Fruit fly (Drosophila melanogaster) whole organism, prepupa: ENCODE data around the gene hyd.

ENCODE experiments used
- Blimp-1 ChIP-seq: fragments of 200-800 bp; sonication (Bioruptor generic); optimal IDR thresholded peaks from 3 replicates; lab custom pipeline; 2017; ENCODE audit warnings: missing biosample characterization, missing genetic modification characterization, mild to moderate bottlenecking, moderate library complexity, missing genetic modification reagents
- CG10631 ChIP-seq: fragments of 200-800 bp; sonication (Bioruptor generic); optimal IDR thresholded peaks from 2 replicates; lab custom pipeline; 2016; ENCODE audit warnings: missing biosample characterization, missing genetic modification characterization
- CG10669 ChIP-seq: fragments of 200-800 bp; sonication (Bioruptor generic); optimal IDR thresholded peaks from 3 replicates; lab custom pipeline; 2018; ENCODE audit warnings: missing biosample characterization, mild to moderate bottlenecking, missing genetic modification characterization, moderate library complexity
- CG11294 ChIP-seq: fragments of 200-800 bp; sonication (Bioruptor generic); IDR thresholded peaks from 2 replicates; pipeline ENCODE4 v1.3.6; 2022; ENCODE audit warnings: missing biosample characterization, missing genetic modification characterization
- CG11762 ChIP-seq: fragments of 200-800 bp; sonication (Bioruptor generic); optimal IDR thresholded peaks from 3 replicates; lab custom pipeline; 2016; ENCODE audit warnings: missing biosample characterization, missing genetic modification characterization; ENCODE audit not compliant: insufficient read depth
- CG15336 ChIP-seq: fragments of 200-800 bp; sonication (Bioruptor generic); IDR thresholded peaks from 2 replicates; pipeline ENCODE4 v1.3.6; 2022; ENCODE audit warnings: missing biosample characterization, missing genetic modification characterization
- CG3032 ChIP-seq: fragments of 200-800 bp; optimal IDR thresholded peaks from 2 replicates; lab custom pipeline; 2019; ENCODE audit warnings: missing biosample characterization, mild to moderate bottlenecking, missing genetic modification characterization, moderate library complexity
- CG31627 ChIP-seq: fragments of 200-800 bp; sonication (Bioruptor generic); optimal IDR thresholded peaks from 3 replicates; lab custom pipeline; 2016; ENCODE audit warnings: missing biosample characterization, missing genetic modification characterization
- CG32006 ChIP-seq: fragments of 200-800 bp; sonication (Bioruptor generic); optimal IDR thresholded peaks from 3 replicates; lab custom pipeline; 2017; ENCODE audit warnings: missing biosample characterization, mild to moderate bottlenecking, missing genetic modification characterization
- CG34406 ChIP-seq: fragments of 200-800 bp; sonication (Bioruptor generic); optimal IDR thresholded peaks from 3 replicates; lab custom pipeline; 2016; ENCODE audit warnings: missing biosample characterization, missing genetic modification characterization
- CG3919 ChIP-seq: fragments of 200-800 bp; sonication (Bioruptor generic); optimal IDR thresholded peaks from 3 replicates; lab custom pipeline; 2016; ENCODE audit warnings: missing biosample characterization, missing genetic modification characterization
- CG4318 ChIP-seq: fragments of 200-800 bp; sonication (Bioruptor generic); optimal IDR thresholded peaks from 3 replicates; lab custom pipeline; 2017; ENCODE audit warnings: missing biosample characterization, mild to moderate bottlenecking, missing genetic modification characterization
- CG6163 ChIP-seq: fragments of 200-800 bp; sonication (Bioruptor generic); IDR thresholded peaks from 3 replicates; pipeline ENCODE4 v1.3.6; 2022; ENCODE audit warnings: missing biosample characterization, missing genetic modification characterization
- CG6276 ChIP-seq: fragments of 200-800 bp; sonication (Bioruptor generic); optimal IDR thresholded peaks from 2 replicates; lab custom pipeline; 2017; ENCODE audit warnings: missing biosample characterization, mild to moderate bottlenecking, missing genetic modification characterization
- CG6792 ChIP-seq: fragments of 200-800 bp; sonication (Bioruptor generic); optimal IDR thresholded peaks from 3 replicates; lab custom pipeline; 2016; ENCODE audit warnings: missing biosample characterization, missing genetic modification characterization
- CG6808 ChIP-seq: fragments of 200-800 bp; sonication (Bioruptor generic); optimal IDR thresholded peaks from 3 replicates; lab custom pipeline; 2017; ENCODE audit warnings: missing biosample characterization, missing genetic modification characterization, mild to moderate bottlenecking, moderate library complexity, missing genetic modification reagents
- CG6854 ChIP-seq: fragments of 200-800 bp; sonication (Bioruptor generic); optimal IDR thresholded peaks from 2 replicates; lab custom pipeline; 2017; ENCODE audit warnings: missing biosample characterization, mild to moderate bottlenecking, missing genetic modification characterization
- CG7368 ChIP-seq: fragments of 200-800 bp; sonication (Bioruptor generic); optimal IDR thresholded peaks from 3 replicates; lab custom pipeline; 2016; ENCODE audit warnings: missing biosample characterization, missing genetic modification characterization
- CG8119 ChIP-seq: fragments of 200-800 bp; sonication (Bioruptor generic); IDR thresholded peaks from 3 replicates; pipeline ENCODE4 v1.3.6; 2022; ENCODE audit warnings: missing biosample characterization, missing genetic modification characterization
- CG8632 ChIP-seq: fragments of 200-800 bp; sonication (Bioruptor generic); optimal IDR thresholded peaks from 3 replicates; lab custom pipeline; 2016; ENCODE audit warnings: missing biosample characterization, missing genetic modification characterization
- CG9139 ChIP-seq: fragments of 200-800 bp; sonication (Bioruptor generic); optimal IDR thresholded peaks from 3 replicates; lab custom pipeline; 2017; ENCODE audit warnings: missing biosample characterization, mild to moderate bottlenecking, missing genetic modification characterization
- Eip75B ChIP-seq: fragments of 200-800 bp; sonication (Bioruptor generic); optimal IDR thresholded peaks from 3 replicates; lab custom pipeline; 2016; ENCODE audit warnings: missing biosample characterization, missing genetic modification characterization
- Eip78C ChIP-seq: fragments of 200-800 bp; sonication (Bioruptor generic); peaks from one replicate; lab custom pipeline; 2016; ENCODE audit warnings: missing biosample characterization, missing genetic modification characterization
- Eip93F ChIP-seq: fragments of 200-800 bp; sonication (Bioruptor generic); optimal IDR thresholded peaks from 2 replicates; lab custom pipeline; 2016; ENCODE audit warnings: missing biosample characterization, mild to moderate bottlenecking, missing genetic modification characterization
- Ets21C ChIP-seq: fragments of 200-800 bp; sonication (Bioruptor generic); optimal IDR thresholded peaks from 3 replicates; lab custom pipeline; 2016; ENCODE audit warnings: missing biosample characterization, missing genetic modification characterization
- Ets96B ChIP-seq: fragments of 200-800 bp; optimal IDR thresholded peaks from 2 replicates; lab custom pipeline; 2019; ENCODE audit warnings: missing biosample characterization, mild to moderate bottlenecking, missing genetic modification characterization, moderate library complexity
- Gug ChIP-seq: fragments of 200-800 bp; sonication (Bioruptor generic); IDR thresholded peaks from 2 replicates; pipeline ENCODE4 v1.3.6; 2022; ENCODE audit warnings: missing biosample characterization, missing genetic modification characterization
- Hr38 ChIP-seq: sonication (Bioruptor generic); optimal IDR thresholded peaks from 2 replicates; lab custom pipeline; 2016; ENCODE audit warnings: missing biosample characterization, missing genetic modification characterization
- Hr4 ChIP-seq: fragments of 200-800 bp; sonication (Bioruptor generic); optimal IDR thresholded peaks from 3 replicates; lab custom pipeline; 2016; ENCODE audit warnings: missing biosample characterization, missing genetic modification characterization
- Lpt ChIP-seq: fragments of 200-800 bp; sonication (Bioruptor generic); optimal IDR thresholded peaks from 3 replicates; lab custom pipeline; 2016; ENCODE audit warnings: missing biosample characterization, missing genetic modification characterization
- Met ChIP-seq: fragments of 200-800 bp; sonication (Bioruptor generic); optimal IDR thresholded peaks from 3 replicates; lab custom pipeline; 2016; ENCODE audit warnings: missing biosample characterization, missing genetic modification characterization
- OdsH ChIP-seq: fragments of 200-800 bp; sonication (Bioruptor generic); optimal IDR thresholded peaks from 3 replicates; lab custom pipeline; 2016; ENCODE audit warnings: missing biosample characterization, missing genetic modification characterization
- Sox14 ChIP-seq: fragments of 200-800 bp; sonication (Bioruptor generic); optimal IDR thresholded peaks from 3 replicates; lab custom pipeline; 2016; ENCODE audit warnings: missing biosample characterization, missing genetic modification characterization
- Sox15 ChIP-seq: fragments of 200-800 bp; sonication (Bioruptor generic); optimal IDR thresholded peaks from 3 replicates; lab custom pipeline; 2016; ENCODE audit warnings: missing biosample characterization, missing genetic modification characterization
- achi ChIP-seq: fragments of 200-800 bp; sonication (Bioruptor generic); optimal IDR thresholded peaks from 3 replicates; lab custom pipeline; 2016; ENCODE audit warnings: missing biosample characterization, missing genetic modification characterization
- acj6 ChIP-seq: fragments of 200-800 bp; sonication (Bioruptor generic); optimal IDR thresholded peaks from 3 replicates; lab custom pipeline; 2016; ENCODE audit warnings: missing biosample characterization, missing genetic modification characterization
- dac ChIP-seq: fragments of 200-800 bp; sonication (Bioruptor generic); optimal IDR thresholded peaks from 2 replicates; lab custom pipeline; 2017; ENCODE audit warnings: missing biosample characterization, mild to moderate bottlenecking, missing genetic modification characterization
- dsx ChIP-seq: fragments of 200-800 bp; optimal IDR thresholded peaks from 3 replicates; lab custom pipeline; 2019; ENCODE audit warnings: missing biosample characterization, mild to moderate bottlenecking, missing genetic modification characterization, moderate library complexity; ENCODE audit not compliant: poor library complexity, severe bottlenecking
- esn ChIP-seq: fragments of 200-800 bp; sonication (Bioruptor generic); optimal IDR thresholded peaks from 2 replicates; lab custom pipeline; 2016; ENCODE audit warnings: missing biosample characterization, mild to moderate bottlenecking, missing genetic modification characterization, moderate library complexity
- fd59A ChIP-seq: fragments of 200-800 bp; sonication (Bioruptor generic); optimal IDR thresholded peaks from 2 replicates; lab custom pipeline; 2017; ENCODE audit warnings: missing biosample characterization, mild to moderate bottlenecking, missing genetic modification characterization, missing genetic modification reagents
- fd85E ChIP-seq: fragments of 200-800 bp; sonication (Bioruptor generic); optimal IDR thresholded peaks from 3 replicates; lab custom pipeline; 2016; ENCODE audit warnings: missing biosample characterization, missing genetic modification characterization
- fkh ChIP-seq: fragments of 200-800 bp; sonication (Bioruptor generic); optimal IDR thresholded peaks from 3 replicates; lab custom pipeline; 2017; ENCODE audit warnings: missing biosample characterization, mild to moderate bottlenecking, missing genetic modification characterization, moderate library complexity
- lz ChIP-seq: fragments of 200-800 bp; sonication (Bioruptor generic); optimal IDR thresholded peaks from 3 replicates; lab custom pipeline; 2016; ENCODE audit warnings: missing biosample characterization, missing genetic modification characterization
- net ChIP-seq: fragments of 200-800 bp; sonication (Bioruptor generic); optimal IDR thresholded peaks from 3 replicates; lab custom pipeline; 2016; ENCODE audit warnings: missing biosample characterization, missing genetic modification characterization
- pdm3 ChIP-seq: fragments of 200-800 bp; sonication (Bioruptor generic); optimal IDR thresholded peaks from 3 replicates; lab custom pipeline; 2016; ENCODE audit warnings: missing biosample characterization, missing genetic modification characterization
- salr ChIP-seq, 2 experiments: fragments of 200-800 bp; sonication (Bioruptor generic); optimal IDR thresholded peaks; 3 replicates each; lab custom pipeline; 2016 to 2018; ENCODE audit warnings: missing biosample characterization in 2 of 2, missing genetic modification characterization in 2 of 2, mild to moderate bottlenecking in 1 of 2
- spab ChIP-seq: fragments of 200-800 bp; sonication (Bioruptor generic); optimal IDR thresholded peaks from 2 replicates; lab custom pipeline; 2017; ENCODE audit warnings: missing biosample characterization, mild to moderate bottlenecking, missing genetic modification characterization, missing genetic modification reagents
- ss ChIP-seq, 2 experiments: fragments of 200-800 bp; sonication (Bioruptor generic); optimal IDR thresholded peaks; 2 replicates in 1 of 2; 3 replicates in 1 of 2; lab custom pipeline; 2017 to 2018; ENCODE audit warnings: mild to moderate bottlenecking in 2 of 2, missing biosample characterization in 2 of 2, missing genetic modification characterization in 2 of 2, moderate library complexity in 1 of 2
- topi ChIP-seq: fragments of 200-800 bp; sonication (Bioruptor generic); optimal IDR thresholded peaks from 3 replicates; lab custom pipeline; 2016; ENCODE audit warnings: missing biosample characterization, missing genetic modification characterization
- vri ChIP-seq: fragments of 200-800 bp; sonication (Bioruptor generic); optimal IDR thresholded peaks from 3 replicates; lab custom pipeline; 2016; ENCODE audit warnings: missing biosample characterization, mild to moderate bottlenecking, missing genetic modification characterization

The hyd gene

dm6 chr3R:9747875-9747899 lies 22.3 kb upstream of the hyd start, which contains the start of gene PpD3:
Gene PpD3, plus strand, starts transcription at chr3R:9747875.
- TF ChIP-seq CG9139 (no peak), CG6163 (GFP tag; lab: Robert Waterston, UW) (no peak), Sox14 (no peak), Sox15 (no peak), CG8119 (GFP tag; lab: Robert Waterston, UW) (no peak), CG6792 (GFP tag; lab: Kevin White, UChicago) (no peak), lz (no peak), CG10669 (GFP tag; lab: Kevin White, UChicago) (no peak), net (GFP tag; lab: Kevin White, UChicago) (no peak), CG31627 (GFP tag; lab: Kevin White, UChicago) (no peak), Eip93F (GFP tag; lab: Kevin White, UChicago) (no peak), esn (no peak), Ets21C (GFP tag; lab: Kevin White, UChicago) (no peak), fkh (GFP tag; lab: Kevin White, UChicago) (no peak), Met (no peak), Gug (GFP tag; lab: Robert Waterston, UW) (no peak), CG11762 (GFP tag; lab: Kevin White, UChicago) (no peak), CG3919 (GFP tag; lab: Kevin White, UChicago) (no peak), Eip75B (GFP tag; lab: Kevin White, UChicago) (no peak), pdm3 (GFP tag; lab: Kevin White, UChicago) (no peak)

dm6 chr3R:9747272-9747874 lies 22.0 kb upstream of the hyd start, which contains the start of gene CG12948:
Gene CG12948, minus strand, starts transcription at chr3R:9747744.
- no peak for TF ChIP-seq CG8632
- TF ChIP-seq dsx (GFP tag; lab: Kevin White, UChicago), result no peak
- TF ChIP-seq Lpt (GFP tag; lab: Kevin White, UChicago), result peak; percentile 51
- TF ChIP-seq CG34406 (GFP tag; lab: Kevin White, UChicago), result no peak
- no peak for TF ChIP-seq Ets21C (GFP tag; lab: Kevin White, UChicago)
- no peak for TF ChIP-seq acj6
- no peak for TF ChIP-seq CG4318 (GFP tag; lab: Kevin White, UChicago)
- TF ChIP-seq CG10631 (GFP tag; lab: Kevin White, UChicago), result no peak
- TF ChIP-seq CG11762 (GFP tag; lab: Kevin White, UChicago), result no peak
- no peak for TF ChIP-seq CG32006 (GFP tag; lab: Kevin White, UChicago)
- TF ChIP-seq CG6276 (GFP tag; lab: Kevin White, UChicago), result no peak
- no peak for TF ChIP-seq Sox14
- no peak for TF ChIP-seq Hr38 (GFP tag; lab: Kevin White, UChicago)
- peak; percentile 49 for TF ChIP-seq CG6792 (GFP tag; lab: Kevin White, UChicago)
- no peak for TF ChIP-seq salr (GFP tag; optimal IDR thresholded peaks at IDR 0.05; lab: Kevin White, UChicago)
- no peak for TF ChIP-seq vri (GFP tag; lab: Kevin White, UChicago)
- TF ChIP-seq CG3919 (GFP tag; lab: Kevin White, UChicago), result no peak
- TF ChIP-seq CG15336 (GFP tag; lab: Robert Waterston, UW), result no peak; the same call in 1 of the 2 replicates
- TF ChIP-seq CG3032 (tag; lab: Kevin White, UChicago), result peak; percentile 64
- no peak for TF ChIP-seq CG11294 (GFP tag; lab: Robert Waterston, UW)
- peak; percentile 60 for TF ChIP-seq CG31627 (GFP tag; lab: Kevin White, UChicago)
- TF ChIP-seq ss (GFP tag; optimal IDR thresholded peaks at IDR 0.05; lab: Kevin White, UChicago), result no peak
- TF ChIP-seq Eip78C (GFP tag; lab: Kevin White, UChicago), result peak; percentile 86
- no peak for TF ChIP-seq fkh (GFP tag; lab: Kevin White, UChicago)
- TF ChIP-seq topi (GFP tag; lab: Kevin White, UChicago), result no peak
- no peak for TF ChIP-seq Ets96B
- peak; percentile 69 for TF ChIP-seq CG6854 (GFP tag; lab: Kevin White, UChicago)
- TF ChIP-seq CG7368, result no peak
- TF ChIP-seq CG8119 (GFP tag; lab: Robert Waterston, UW), result peak; percentile 48; the same call in 1 of the 3 replicates
- TF ChIP-seq achi (GFP tag; lab: Kevin White, UChicago), result no peak
- TF ChIP-seq dac (GFP tag; lab: Kevin White, UChicago), result no peak
- peak; percentile 45 for TF ChIP-seq Blimp-1 (GFP tag; lab: Kevin White, UChicago)
- TF ChIP-seq spab (GFP tag; lab: Kevin White, UChicago), result no peak
- no peak for TF ChIP-seq CG6163 (GFP tag; lab: Robert Waterston, UW)
- no peak for TF ChIP-seq fd59A (GFP tag; lab: Kevin White, UChicago)
- TF ChIP-seq CG10669 (GFP tag; lab: Kevin White, UChicago), result no peak
- no peak for TF ChIP-seq OdsH (GFP tag; lab: Kevin White, UChicago)
- no peak for TF ChIP-seq net (GFP tag; lab: Kevin White, UChicago)
- TF ChIP-seq fd85E (GFP tag; lab: Kevin White, UChicago), result no peak
- TF ChIP-seq Hr4 (GFP tag; lab: Kevin White, UChicago), result no peak
- no peak for TF ChIP-seq CG6808 (GFP tag; lab: Kevin White, UChicago)
- TF ChIP-seq Met, result no peak
